Worm (Caenorhabditis elegans) whole organism, late embryonic: ENCODE measurements around the gene mksr-1.

Experiments used
- C38D4.7 ChIP-seq: fragments of 200-800 bp; sonication (Bioruptor generic); optimal IDR thresholded peaks from 2 replicates; lab custom pipeline; 2018; ENCODE audit warnings: mild to moderate bottlenecking, missing genetic modification characterization, moderate library complexity, missing compliant biosample characterization
- F13H6.1 ChIP-seq: sonication (generic microtip); optimal IDR thresholded peaks from 2 replicates; lab custom pipeline; 2016; ENCODE audit warnings: missing genetic modification characterization, missing compliant biosample characterization
- K02D7.2 ChIP-seq: sonication (generic microtip); optimal IDR thresholded peaks from 2 replicates; lab custom pipeline; 2017; ENCODE audit warnings: mild to moderate bottlenecking, missing genetic modification characterization, missing compliant biosample characterization
- K09A11.1 ChIP-seq: sonication (generic microtip); optimal IDR thresholded peaks from 2 replicates; lab custom pipeline; 2017; ENCODE audit warnings: antibody characterized with exemption, mild to moderate bottlenecking, missing genetic modification characterization, missing compliant biosample characterization; ENCODE audit not compliant: insufficient read depth
- T23F11.4 ChIP-seq: fragments of 200-800 bp; sonication (Bioruptor generic); optimal IDR thresholded peaks from 2 replicates; lab custom pipeline; 2018; ENCODE audit warnings: mild to moderate bottlenecking, missing genetic modification characterization, missing compliant biosample characterization
- ahr-1 ChIP-seq: sonication (generic microtip); optimal IDR thresholded peaks from 2 replicates; lab custom pipeline; 2016; ENCODE audit warnings: missing genetic modification characterization, missing compliant biosample characterization
- ceh-14 ChIP-seq: sonication (generic microtip); optimal IDR thresholded peaks from 2 replicates; lab custom pipeline; 2016; ENCODE audit warnings: missing genotype, missing genetic modification characterization, missing compliant biosample characterization
- ceh-2 ChIP-seq: sonication (generic microtip); optimal IDR thresholded peaks from 2 replicates; lab custom pipeline; 2016; ENCODE audit warnings: missing genotype, missing genetic modification characterization, missing compliant biosample characterization
- ceh-31 ChIP-seq: sonication (generic microtip); optimal IDR thresholded peaks from 2 replicates; lab custom pipeline; 2016; ENCODE audit warnings: missing genetic modification characterization, missing compliant biosample characterization
- ceh-34 ChIP-seq: sonication (generic microtip); optimal IDR thresholded peaks from 2 replicates; lab custom pipeline; 2016; ENCODE audit warnings: mild to moderate bottlenecking, missing genetic modification characterization, missing compliant biosample characterization
- ceh-45 ChIP-seq: fragments of 200-800 bp; sonication (Bioruptor generic); IDR thresholded peaks from 2 replicates; pipeline ENCODE4 v1.3.6; 2022; ENCODE audit warnings: missing genetic modification reagents, missing genetic modification characterization, missing compliant biosample characterization
- ceh-9 ChIP-seq: sonication (generic microtip); optimal IDR thresholded peaks from 2 replicates; lab custom pipeline; 2016; ENCODE audit warnings: mild to moderate bottlenecking, missing genetic modification characterization, inconsistent platforms, missing compliant biosample characterization
- che-1 ChIP-seq: sonication (generic microtip); optimal IDR thresholded peaks from 2 replicates; lab custom pipeline; 2016; ENCODE audit warnings: mild to moderate bottlenecking, missing genetic modification characterization, missing compliant biosample characterization
- dve-1 ChIP-seq: sonication (generic microtip); optimal IDR thresholded peaks from 2 replicates; lab custom pipeline; 2017; ENCODE audit warnings: antibody characterized with exemption, mild to moderate bottlenecking, missing genetic modification characterization, missing compliant biosample characterization
- elt-2 ChIP-seq: sonication (generic microtip); optimal IDR thresholded peaks from 2 replicates; lab custom pipeline; 2016; ENCODE audit warnings: missing genetic modification reagents, missing genetic modification characterization, missing compliant biosample characterization
- elt-4 ChIP-seq: sonication (generic microtip); optimal IDR thresholded peaks from 2 replicates; lab custom pipeline; 2016; ENCODE audit warnings: missing genetic modification characterization, missing compliant biosample characterization
- eyg-1 ChIP-seq: sonication (generic microtip); optimal IDR thresholded peaks from 2 replicates; lab custom pipeline; 2016; ENCODE audit warnings: missing genotype, missing genetic modification characterization, missing compliant biosample characterization
- fax-1 ChIP-seq: sonication (generic microtip); optimal IDR thresholded peaks from 2 replicates; lab custom pipeline; 2016; ENCODE audit warnings: missing genotype, missing genetic modification characterization, missing compliant biosample characterization
- fkh-10 ChIP-seq: fragments of 150-350 bp; optimal IDR thresholded peaks from 2 replicates; lab custom pipeline; 2014; ENCODE audit warnings: missing biosample characterization, missing genetic modification reagents, missing genetic modification characterization
- fkh-6 ChIP-seq: sonication (generic microtip); optimal IDR thresholded peaks from 2 replicates; lab custom pipeline; 2016; ENCODE audit warnings: missing genetic modification characterization, missing compliant biosample characterization
- hlh-6 ChIP-seq: sonication (generic microtip); optimal IDR thresholded peaks from 2 replicates; lab custom pipeline; 2016; ENCODE audit warnings: missing genotype, missing genetic modification characterization, missing compliant biosample characterization
- hlh-8 ChIP-seq: sonication (generic microtip); optimal IDR thresholded peaks from 2 replicates; lab custom pipeline; 2016; ENCODE audit warnings: missing genotype, missing genetic modification characterization, missing compliant biosample characterization
- madf-2 ChIP-seq: sonication (generic microtip); optimal IDR thresholded peaks from 2 replicates; lab custom pipeline; 2017; ENCODE audit warnings: missing genetic modification characterization, missing compliant biosample characterization
- nhr-11 ChIP-seq: fragments of 150-350 bp; optimal IDR thresholded peaks from 2 replicates; lab custom pipeline; 2014; ENCODE audit warnings: missing biosample characterization, missing genetic modification characterization
- nhr-232 ChIP-seq: sonication (generic microtip); optimal IDR thresholded peaks from 2 replicates; lab custom pipeline; 2016; ENCODE audit warnings: missing genetic modification characterization, missing compliant biosample characterization
- npax-4 ChIP-seq: sonication (generic microtip); optimal IDR thresholded peaks from 2 replicates; lab custom pipeline; 2016; ENCODE audit warnings: missing genetic modification characterization, missing compliant biosample characterization
- pag-3 ChIP-seq: sonication (generic microtip); optimal IDR thresholded peaks from 2 replicates; lab custom pipeline; 2016; ENCODE audit warnings: missing compliant biosample characterization, missing genetic modification characterization, borderline replicate concordance
- pax-1 ChIP-seq: fragments of 150-350 bp; optimal IDR thresholded peaks from 2 replicates; lab custom pipeline; 2014; ENCODE audit warnings: missing biosample characterization, missing genetic modification characterization
- pha-2 ChIP-seq: sonication (generic microtip); optimal IDR thresholded peaks from 2 replicates; lab custom pipeline; 2017; ENCODE audit warnings: mild to moderate bottlenecking, missing genetic modification characterization, missing compliant biosample characterization
- pros-1 ChIP-seq: fragments of 150-350 bp; optimal IDR thresholded peaks from 2 replicates; lab custom pipeline; 2014; ENCODE audit warnings: missing biosample characterization, missing genetic modification reagents, missing genetic modification characterization
- ref-2 ChIP-seq: sonication (generic microtip); optimal IDR thresholded peaks from 2 replicates; lab custom pipeline; 2016; ENCODE audit warnings: missing genetic modification characterization, missing compliant biosample characterization
- sdc-2 ChIP-seq: sonication (generic microtip); optimal IDR thresholded peaks from 2 replicates; lab custom pipeline; 2016; ENCODE audit warnings: missing genotype, missing genetic modification characterization, missing compliant biosample characterization
- syd-9 ChIP-seq: sonication (generic microtip); optimal IDR thresholded peaks from 2 replicates; lab custom pipeline; 2016; ENCODE audit warnings: mild to moderate bottlenecking, missing genetic modification characterization, moderate library complexity, missing compliant biosample characterization
- tbx-2 ChIP-seq: sonication (generic microtip); optimal IDR thresholded peaks from 2 replicates; lab custom pipeline; 2016; ENCODE audit warnings: missing genetic modification characterization, missing compliant biosample characterization
- tbx-7 ChIP-seq: sonication (generic microtip); optimal IDR thresholded peaks from 2 replicates; lab custom pipeline; 2016; ENCODE audit warnings: missing genotype, missing genetic modification characterization, missing compliant biosample characterization
- ttx-3 ChIP-seq: sonication (generic microtip); optimal IDR thresholded peaks from 2 replicates; lab custom pipeline; 2016; ENCODE audit warnings: missing genetic modification reagents, missing genetic modification characterization, missing compliant biosample characterization
- unc-3 ChIP-seq, 2 experiments: fragments of 200-800 bp in 1 of 2; sonication (Bioruptor generic) in 1 of 2; sonication (generic microtip) in 1 of 2; conservative IDR thresholded peaks in 1 of 2; optimal IDR thresholded peaks in 1 of 2; 2 replicates each; pipeline versions ENCODE4 v1.3.6 to Lab custom; 2016 to 2022; ENCODE audit warnings: missing compliant biosample characterization in 2 of 2, missing genetic modification characterization in 2 of 2, missing genetic modification reagents in 1 of 2
- unc-42 ChIP-seq: sonication (generic microtip); optimal IDR thresholded peaks from 2 replicates; lab custom pipeline; 2016; ENCODE audit warnings: missing genotype, missing genetic modification characterization, missing compliant biosample characterization
- unc-55 ChIP-seq: sonication (generic microtip); optimal IDR thresholded peaks from 2 replicates; lab custom pipeline; 2017; ENCODE audit warnings: missing biosample characterization, missing genetic modification reagents, missing genetic modification characterization
- unc-86 ChIP-seq: sonication (generic microtip); optimal IDR thresholded peaks from 2 replicates; lab custom pipeline; 2016; ENCODE audit warnings: missing genetic modification characterization, missing compliant biosample characterization
- zip-5 ChIP-seq: sonication (generic microtip); optimal IDR thresholded peaks from 2 replicates; lab custom pipeline; 2016; ENCODE audit warnings: missing genetic modification characterization, missing compliant biosample characterization
- ztf-16 ChIP-seq: sonication (generic microtip); optimal IDR thresholded peaks from 2 replicates; lab custom pipeline; 2017; ENCODE audit warnings: missing genetic modification characterization, missing compliant biosample characterization

Gene mksr-1

DNA sequence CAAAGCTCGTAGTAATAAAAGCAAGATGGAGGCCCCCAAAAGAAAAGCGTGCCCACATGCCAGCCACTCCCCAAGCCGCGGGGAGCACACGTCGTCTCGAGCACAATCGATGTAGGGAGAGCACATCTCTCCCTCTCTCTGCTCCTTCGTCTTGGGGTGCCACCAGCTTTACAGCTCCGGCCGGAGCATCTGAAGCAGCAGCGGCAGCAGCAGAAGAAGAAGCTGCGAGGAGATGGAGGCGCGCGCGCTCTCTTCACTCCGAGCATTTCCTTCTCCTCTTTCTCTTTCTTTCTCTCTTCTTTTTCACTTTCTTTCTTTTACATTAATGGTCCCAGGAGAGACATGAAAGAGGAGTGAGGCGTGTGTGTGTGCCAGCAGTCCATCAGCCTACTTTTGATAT is 4.9 kb downstream of the mksr-1 start (continued):
- peak; percentile 55 for TF ChIP-seq syd-9 (tag; lab: Kevin White, UChicago)
- peak; percentile 77 for TF ChIP-seq ceh-31 (tag; lab: Kevin White, UChicago)
- peak; percentile 61 for TF ChIP-seq tbx-2 (tag; lab: Kevin White, UChicago)
- TF ChIP-seq madf-2 (tag; lab: Kevin White, UChicago) = no peak
- peak; percentile 61 for TF ChIP-seq pros-1
- no peak for TF ChIP-seq ref-2
- no peak for TF ChIP-seq che-1
- no peak for TF ChIP-seq ahr-1
- no peak for TF ChIP-seq F13H6.1 (tag; lab: Kevin White, UChicago)
- no peak for TF ChIP-seq tbx-7
- no peak for TF ChIP-seq K09A11.1 (tag; lab: Kevin White, UChicago)
- TF ChIP-seq fax-1 (tag; lab: Kevin White, UChicago) = no peak
- TF ChIP-seq hlh-8 = peak; percentile 71
- TF ChIP-seq nhr-232 (tag; lab: Kevin White, UChicago) = no peak
- no peak for TF ChIP-seq pag-3 (tag; lab: Kevin White, UChicago)
- TF ChIP-seq fkh-6 = peak; percentile 10
- peak; percentile 71 for TF ChIP-seq ceh-34
- TF ChIP-seq dve-1 = no peak
- TF ChIP-seq elt-2 (tag; lab: Kevin White, UChicago) = no peak
- TF ChIP-seq eyg-1 = no peak
- peak; percentile 84 for TF ChIP-seq unc-42 (tag; lab: Kevin White, UChicago)
- no peak for TF ChIP-seq fkh-10 (GFP tag; lab: Kevin White, UChicago)
- TF ChIP-seq sdc-2 (tag; lab: Kevin White, UChicago) = peak; percentile 60
- no peak for TF ChIP-seq pha-2 (tag; lab: Kevin White, UChicago)
- TF ChIP-seq zip-5 (tag; lab: Kevin White, UChicago) = no peak
- TF ChIP-seq ceh-45 = no peak
- no peak for TF ChIP-seq ttx-3 (tag; lab: Kevin White, UChicago)
- no peak for TF ChIP-seq npax-4 (tag; lab: Kevin White, UChicago)
- no peak for TF ChIP-seq ztf-16 (tag; lab: Kevin White, UChicago)
- TF ChIP-seq, all 69 proteins: peak for 20

DNA sequence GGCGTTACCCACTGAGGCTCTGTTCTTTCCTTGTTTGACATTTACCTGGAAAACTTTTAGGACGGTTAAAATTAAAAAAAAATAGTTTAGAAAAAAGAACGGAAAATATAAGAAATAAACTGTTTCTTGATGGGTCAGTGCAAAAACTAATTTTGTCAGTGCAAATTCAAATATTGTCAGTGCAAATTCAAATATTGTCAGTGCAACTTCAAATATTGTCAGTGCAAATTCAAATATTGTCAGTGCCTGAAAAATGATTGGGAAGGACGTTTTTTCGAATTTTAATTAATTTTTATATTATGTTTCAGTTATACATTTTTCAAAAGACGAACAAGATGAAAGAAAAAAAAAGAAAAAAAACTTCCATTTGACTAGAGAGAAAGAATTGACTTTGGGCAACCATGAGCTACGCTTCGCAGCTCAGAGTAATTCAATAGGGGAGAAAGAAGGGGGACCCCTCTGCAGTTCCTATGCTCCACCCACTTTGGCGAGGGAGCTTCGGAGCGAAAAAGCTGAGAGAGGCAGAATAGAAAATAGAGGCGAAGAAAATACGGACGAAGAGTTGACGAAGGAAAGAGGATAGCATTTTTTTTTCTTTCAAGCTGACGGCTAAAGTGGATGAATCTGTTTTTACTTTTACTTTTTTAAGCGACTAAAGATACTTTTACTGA is 6.4 kb downstream of the mksr-1 start, which contains the start of gene unc-1:
TSS of gene unc-1 (minus strand) at position 51 of the 671 bp plus-strand sequence.
- TF ChIP-seq elt-4 (tag; lab: Kevin White, UChicago) (no peak), unc-3 (GFP tag; conservative IDR thresholded peaks at IDR 0.05; lab: Robert Waterston, UW) (no peak), unc-3 (tag; optimal IDR thresholded peaks at IDR 0.05; lab: Kevin White, UChicago) (no peak), pros-1 (no peak), ttx-3 (tag; lab: Kevin White, UChicago) (no peak), ceh-14 (peak; percentile 20), eyg-1 (no peak), dve-1 (no peak), ztf-16 (tag; lab: Kevin White, UChicago) (no peak), pax-1 (tag; lab: Kevin White, UChicago) (no peak), npax-4 (tag; lab: Kevin White, UChicago) (no peak), unc-86 (no peak), pag-3 (tag; lab: Kevin White, UChicago) (no peak), ref-2 (peak; percentile 14), ceh-31 (tag; lab: Kevin White, UChicago) (peak; percentile 43), unc-42 (tag; lab: Kevin White, UChicago) (peak; percentile 94), K02D7.2 (tag; lab: Kevin White, UChicago) (no peak)

DNA sequence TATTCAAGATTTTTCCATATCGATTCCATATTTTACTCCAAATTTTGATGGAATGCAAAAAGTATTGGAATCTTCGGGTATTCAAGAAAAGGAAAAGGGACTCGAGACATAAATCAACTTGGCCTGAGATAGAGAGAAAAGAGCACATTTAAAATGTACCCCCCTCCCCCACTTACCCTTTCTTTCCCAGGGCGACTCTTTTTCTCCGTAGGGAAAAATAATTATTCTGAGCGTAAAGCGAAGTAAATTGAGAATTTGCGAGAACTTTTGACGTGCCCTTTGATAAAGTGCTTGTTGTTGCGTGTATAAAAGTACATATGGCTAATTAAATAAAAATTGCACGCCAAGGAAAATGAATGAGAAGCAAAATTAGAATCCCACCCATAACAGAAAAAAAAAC is 8.2 kb downstream of the mksr-1 start:
- no peak for TF ChIP-seq dve-1
- TF ChIP-seq nhr-11 (tag; lab: Kevin White, UChicago) = no peak
- TF ChIP-seq T23F11.4 = no peak
- TF ChIP-seq fkh-10 (GFP tag; lab: Kevin White, UChicago) = no peak
- no peak for TF ChIP-seq eyg-1
- no peak for TF ChIP-seq C38D4.7 (GFP tag; lab: Kevin White, UChicago)
- TF ChIP-seq ceh-14 = peak; percentile 64
- TF ChIP-seq npax-4 (tag; lab: Kevin White, UChicago) = no peak
- no peak for TF ChIP-seq syd-9 (tag; lab: Kevin White, UChicago)
- TF ChIP-seq unc-55 = peak; percentile 15
- no peak for TF ChIP-seq ceh-2 (tag; lab: Kevin White, UChicago)
- TF ChIP-seq hlh-6 (tag; lab: Kevin White, UChicago) = no peak
- TF ChIP-seq unc-42 (tag; lab: Kevin White, UChicago) = peak; percentile 55
- no peak for TF ChIP-seq ceh-9 (tag; lab: Kevin White, UChicago)
